Worm (Caenorhabditis elegans) whole organism, young adult: ENCODE data around the gene crh-1.

Experiments
- D2030.7 ChIP-seq: fragments of 200-800 bp; sonication (Bioruptor generic); IDR thresholded peaks from 2 replicates; pipeline ENCODE4 v1.3.6; 2022; ENCODE audit warnings: missing genetic modification reagents, missing genetic modification characterization, missing compliant biosample characterization
- F57A8.1 ChIP-seq: fragments of 200-800 bp; sonication (Bioruptor generic); optimal IDR thresholded peaks from 2 replicates; lab custom pipeline; 2018; ENCODE audit warnings: mild to moderate bottlenecking, missing genetic modification characterization, moderate library complexity, missing compliant biosample characterization
- T26A5.8 ChIP-seq: sonication (generic microtip); optimal IDR thresholded peaks from 2 replicates; lab custom pipeline; 2016; ENCODE audit warnings: missing genetic modification characterization, missing compliant biosample characterization
- Y53F4B.3 ChIP-seq: fragments of 200-800 bp; sonication (Bioruptor generic); IDR thresholded peaks from 2 replicates; pipeline ENCODE4 v1.3.6; 2022; ENCODE audit warnings: missing genetic modification reagents, missing genetic modification characterization, missing compliant biosample characterization
- pha-4 ChIP-seq: fragments of 150-350 bp; sonication (generic microtip); optimal IDR thresholded peaks from 2 replicates; lab custom pipeline; 2014; ENCODE audit warnings: missing biosample characterization, missing genetic modification reagents, missing genetic modification characterization
- ztf-3 ChIP-seq: fragments of 200-800 bp; sonication (Bioruptor generic); optimal IDR thresholded peaks from 2 replicates; lab custom pipeline; 2018; ENCODE audit warnings: mild to moderate bottlenecking, missing genetic modification characterization, missing compliant biosample characterization

DNA sequence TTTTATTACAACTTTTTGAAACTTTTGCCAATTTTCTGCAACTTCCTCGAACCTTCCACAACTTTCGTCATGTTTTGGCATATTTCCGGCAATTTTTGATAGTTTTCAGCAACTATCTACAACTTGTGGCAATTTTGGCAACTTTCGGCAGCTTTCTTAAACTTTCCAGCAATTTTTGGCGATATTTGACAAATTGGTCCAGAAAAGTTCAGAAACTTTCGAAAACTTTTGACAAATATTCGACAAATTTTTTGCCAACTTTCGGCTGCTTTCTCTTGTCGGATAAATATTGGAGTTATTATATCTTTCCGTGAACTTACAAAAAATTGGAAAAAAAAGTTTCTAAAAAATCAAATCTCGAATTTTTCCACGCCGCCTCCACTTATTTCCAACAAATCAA, 72.7 kb downstream of the crh-1 start, which contains the start of gene Y41C4A.18:
- no peak for TF ChIP-seq T26A5.8 (tag; lab: Kevin White, UChicago)
- TF ChIP-seq D2030.7 (GFP tag; lab: Robert Waterston, UW): no peak
- TF ChIP-seq pha-4 (tag; lab: Kevin White, UChicago): no peak
- no peak for TF ChIP-seq Y53F4B.3
- no peak for TF ChIP-seq ztf-3 (GFP tag; lab: Kevin White, UChicago)
- TF ChIP-seq F57A8.1 (GFP tag; lab: Kevin White, UChicago): no peak
